Worm (Caenorhabditis elegans) whole organism, L4/young adult: Measurements from ENCODE around the gene nfki-1.

Source experiments
- W03F9.2 ChIP-seq: fragments of 150-350 bp; optimal IDR thresholded peaks from 2 replicates; lab custom pipeline; 2014; ENCODE audit warnings: missing biosample characterization, missing genetic modification characterization
- dao-5 ChIP-seq: sonication (generic microtip); optimal IDR thresholded peaks from 2 replicates; lab custom pipeline; 2016; ENCODE audit warnings: missing genotype, missing genetic modification characterization, moderate library complexity, missing compliant biosample characterization
- him-1 ChIP-seq: sonication (generic microtip); optimal IDR thresholded peaks from 2 replicates; lab custom pipeline; 2016; ENCODE audit warnings: missing genotype, missing genetic modification reagents, missing genetic modification characterization, missing compliant biosample characterization

The nfki-1 gene

ce11 chrX:15354938-15355337 is at the start of gene nfki-1:
Gene nfki-1 (plus strand): TSS chrX:15355238.
- TF ChIP-seq him-1 (no peak), dao-5 (tag; lab: Kevin White, UChicago) (no peak), W03F9.2 (tag; lab: Kevin White, UChicago) (no peak)

ce11 chrX:15307677-15308076 is 47.4 kb upstream of the nfki-1 start:
- no peak for TF ChIP-seq him-1
- TF ChIP-seq W03F9.2 (tag; lab: Kevin White, UChicago): no peak
- TF ChIP-seq dao-5 (tag; lab: Kevin White, UChicago): no peak

ce11 chrX:15308685-15309084 is 46.4 kb upstream of the nfki-1 start:
- TF ChIP-seq W03F9.2 (tag; lab: Kevin White, UChicago): no peak
- TF ChIP-seq dao-5 (tag; lab: Kevin White, UChicago): no peak
- no peak for TF ChIP-seq him-1

- TF ChIP-seq W03F9.2 (tag; lab: Kevin White, UChicago) (no peak), dao-5 (tag; lab: Kevin White, UChicago) (no peak), him-1 (no peak)
Measured at ce11 chrX:15309138-15309537, 45.9 kb upstream of the nfki-1 start, which contains the start of gene nhr-91. Gene nhr-91 (plus strand): TSS chrX:15309369.

- no peak for TF ChIP-seq W03F9.2 (tag; lab: Kevin White, UChicago)
- TF ChIP-seq dao-5 (tag; lab: Kevin White, UChicago): no peak
- no peak for TF ChIP-seq him-1
Measured at ce11 chrX:15310330-15310776, 44.7 kb upstream of the nfki-1 start.

- TF ChIP-seq him-1 (no peak), dao-5 (tag; lab: Kevin White, UChicago) (no peak), W03F9.2 (tag; lab: Kevin White, UChicago) (no peak)
Measured at ce11 chrX:15310986-15311385, 44.1 kb upstream of the nfki-1 start.

- TF ChIP-seq him-1 (no peak), W03F9.2 (tag; lab: Kevin White, UChicago) (no peak), dao-5 (tag; lab: Kevin White, UChicago) (no peak)
Measured at ce11 chrX:15312073-15312472, 43.0 kb upstream of the nfki-1 start.

ce11 chrX:15312681-15313080 is 42.4 kb upstream of the nfki-1 start:
- TF ChIP-seq dao-5 (tag; lab: Kevin White, UChicago) (no peak), W03F9.2 (tag; lab: Kevin White, UChicago) (no peak), him-1 (no peak)

ce11 chrX:15317146-15317545 is 37.9 kb upstream of the nfki-1 start, which contains the start of gene glb-28:
Gene glb-28 (minus strand): TSS chrX:15317246.
- TF ChIP-seq W03F9.2 (tag; lab: Kevin White, UChicago): no peak
- TF ChIP-seq him-1: no peak
- no peak for TF ChIP-seq dao-5 (tag; lab: Kevin White, UChicago)

ce11 chrX:15321217-15321616 is 33.8 kb upstream of the nfki-1 start:
- TF ChIP-seq him-1: no peak
- no peak for TF ChIP-seq dao-5 (tag; lab: Kevin White, UChicago)
- no peak for TF ChIP-seq W03F9.2 (tag; lab: Kevin White, UChicago)

- TF ChIP-seq dao-5 (tag; lab: Kevin White, UChicago): no peak
- no peak for TF ChIP-seq W03F9.2 (tag; lab: Kevin White, UChicago)
- TF ChIP-seq him-1: no peak
Measured at ce11 chrX:15321791-15322190, 33.2 kb upstream of the nfki-1 start.

- TF ChIP-seq W03F9.2 (tag; lab: Kevin White, UChicago): no peak
- TF ChIP-seq him-1: no peak
Measured at ce11 chrX:15325709-15326108, 29.3 kb upstream of the nfki-1 start, which contains the start of gene Y15E3A.3. Gene Y15E3A.3 (minus strand): TSS chrX:15325809.

ce11 chrX:15327238-15327637 is 27.8 kb upstream of the nfki-1 start:
- TF ChIP-seq him-1 (no peak), dao-5 (tag; lab: Kevin White, UChicago) (no peak), W03F9.2 (tag; lab: Kevin White, UChicago) (no peak)

- TF ChIP-seq him-1 (no peak), dao-5 (tag; lab: Kevin White, UChicago) (no peak), W03F9.2 (tag; lab: Kevin White, UChicago) (no peak)
Measured at ce11 chrX:15328343-15328742, 26.7 kb upstream of the nfki-1 start.

- no peak for TF ChIP-seq dao-5 (tag; lab: Kevin White, UChicago)
- no peak for TF ChIP-seq W03F9.2 (tag; lab: Kevin White, UChicago)
- no peak for TF ChIP-seq him-1
Measured at ce11 chrX:15330664-15331063, 24.4 kb upstream of the nfki-1 start, which contains the start of gene Y15E3A.4. Gene Y15E3A.4 (plus strand): TSS chrX:15330964.
